Worm (Caenorhabditis elegans): Measurements from ENCODE around the gene F44F4.10.

ce11 chrII:10888979-10889378 is 28.1 kb downstream of the F44F4.10 start, which contains the start of gene ptr-8:
- TF ChIP-seq lin-39 (tag; optimal IDR thresholded peaks at IDR 0.05) (no peak), nhr-12 (tag; optimal IDR thresholded peaks at IDR 0.05) (no peak), nhr-25 (tag; optimal IDR thresholded peaks at IDR 0.05) (no peak)
